Worm (Caenorhabditis elegans): ENCODE measurements around the gene col-130.

- TF ChIP-seq mdl-1 (tag; optimal IDR thresholded peaks at IDR 0.05) (no peak), Y55F3AM.14 (GFP tag; optimal IDR thresholded peaks at IDR 0.05) (no peak), egl-27 (tag; optimal IDR thresholded peaks at IDR 0.05) (no peak), unc-55 (GFP tag; optimal IDR thresholded peaks at IDR 0.05) (no peak)
Observed at ce11 chrIV:12403440-12403839, 24.9 kb downstream of the col-130 start.
